Fruit fly (Drosophila melanogaster): Measurements from ENCODE around the gene ZnT86D.

DNA sequence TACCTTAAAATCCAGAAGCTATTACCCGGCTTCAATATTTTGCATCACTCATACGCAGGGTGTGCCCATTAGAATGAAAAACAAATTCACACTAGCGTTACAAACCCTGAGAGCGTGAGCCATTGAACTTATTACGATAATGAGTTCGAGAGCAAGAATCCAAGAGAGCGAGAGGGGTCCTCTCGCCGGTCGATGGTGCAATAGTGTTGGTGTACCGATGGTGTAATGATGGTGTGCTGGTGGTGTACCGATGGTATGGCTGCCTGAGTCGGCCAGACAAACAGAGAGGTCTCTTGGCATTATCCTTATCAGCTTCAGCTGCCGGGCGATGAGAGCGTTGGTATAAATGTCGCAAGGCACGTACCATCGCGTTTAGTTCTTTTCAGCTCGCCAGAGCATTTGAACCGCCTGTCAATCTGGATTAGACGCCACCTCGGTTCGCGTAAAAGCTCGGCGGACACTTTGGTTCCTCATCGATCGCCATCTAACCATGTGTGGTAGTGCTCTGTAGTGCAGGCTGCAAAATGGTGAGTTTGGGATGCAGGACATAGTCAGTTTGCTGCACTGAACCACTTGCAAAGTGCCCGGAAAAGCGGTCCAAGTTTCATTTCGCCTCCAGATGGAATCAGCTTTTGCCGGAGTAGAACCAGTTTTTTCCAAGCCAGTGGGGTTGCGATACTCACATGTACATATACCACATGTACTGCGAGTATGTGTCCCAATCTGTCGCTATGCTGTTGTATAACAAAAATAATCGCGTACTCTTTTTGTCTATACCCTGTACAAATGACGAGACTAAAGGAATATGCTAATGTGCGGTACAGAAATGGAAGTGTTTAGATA is 14.1 kb downstream of the ZnT86D start:
- TF ChIP-seq Sin3A (optimal IDR thresholded peaks at IDR 0.05) (no peak), psq (optimal IDR thresholded peaks at IDR 0.05) (no peak), insv (optimal IDR thresholded peaks at IDR 0.05) (no peak), Myc (optimal IDR thresholded peaks at IDR 0.05) (no peak), ttk (optimal IDR thresholded peaks at IDR 0.05) (no peak)

Measured in Kc167 (cell line).